In genomic region chrII:7945168-7945567, ce11 we compare ENCODE assay signal across 3 worm cellular contexts.
TF ChIP-seq lines count a peak whose summit lies in the region.

Gene dbt-1 (minus strand): TSS chrII:7945206.

TF ChIP-seq in whole organism, L1 larva, 84 proteins besides CTCF, POLR2A, EP300 and RAD21 (continued from another document and continues in another):
- TF ChIP-seq ceh-63 (GFP tag; optimal IDR thresholded peaks at IDR 0.05; lab: Kevin White, UChicago) (no peak), nhr-28 (tag; optimal IDR thresholded peaks at IDR 0.05; lab: Kevin White, UChicago) (no peak), dpl-1 (GFP tag; optimal IDR thresholded peaks at IDR 0.05; lab: Kevin White, UChicago) (peak; percentile 97 to 99 (median 98)), pag-3 (tag; optimal IDR thresholded peaks at IDR 0.05; lab: Kevin White, UChicago; ENCODE audit: borderline replicate concordance, insufficient read depth) (no peak), mdl-1 (tag; optimal IDR thresholded peaks at IDR 0.05; lab: Kevin White, UChicago) (peak in 1 of 2 experiments; percentile 79), unc-98 (GFP tag; IDR thresholded peaks at IDR 0.05; lab: Robert Waterston, UW) (0 out of 2 replicates have a peak, but pooled peaks have one; percentile 25), ceh-82 (tag; optimal IDR thresholded peaks at IDR 0.05; lab: Kevin White, UChicago) (peak; percentile 57 to 84 (median 81)), ceh-90 (tag; optimal IDR thresholded peaks at IDR 0.05; lab: Kevin White, UChicago) (peak; percentile 44), nhr-12 (tag; optimal IDR thresholded peaks at IDR 0.05; lab: Kevin White, UChicago) (no peak), hpl-2 (GFP tag; optimal IDR thresholded peaks at IDR 0.05; lab: Kevin White, UChicago) (no peak), egl-27 (tag; optimal IDR thresholded peaks at IDR 0.05; lab: Kevin White, UChicago) (no peak), nhr-20 (tag; optimal IDR thresholded peaks at IDR 0.05; lab: Kevin White, UChicago) (peak; percentile 89), ces-1 (GFP tag; optimal IDR thresholded peaks at IDR 0.05; lab: Kevin White, UChicago) (no peak), mef-2 (tag; optimal IDR thresholded peaks at IDR 0.05; lab: Kevin White, UChicago) (peak; percentile 1), rnt-1 (tag; optimal IDR thresholded peaks at IDR 0.05; lab: Kevin White, UChicago) (peak; percentile 91), F16B12.6 (tag; optimal IDR thresholded peaks at IDR 0.05; lab: Kevin White, UChicago) (peak; percentile 67), lin-39 (tag; optimal IDR thresholded peaks at IDR 0.05; lab: Kevin White, UChicago) (peak; percentile 86), nhr-237 (tag; optimal IDR thresholded peaks at IDR 0.05; lab: Kevin White, UChicago) (peak; percentile 36), aly-2 (tag; optimal IDR thresholded peaks at IDR 0.05; lab: Kevin White, UChicago) (peak; percentile 87), alr-1 (tag; optimal IDR thresholded peaks at IDR 0.05; lab: Kevin White, UChicago; ENCODE audit: borderline replicate concordance) (no peak), ztf-11 (tag; optimal IDR thresholded peaks at IDR 0.05; lab: Kevin White, UChicago) (peak in 1 of 2 experiments; percentile 56), fkh-4 (tag; optimal IDR thresholded peaks at IDR 0.05; lab: Kevin White, UChicago; ENCODE audit: borderline replicate concordance) (peak; percentile 64), tbx-2 (tag; optimal IDR thresholded peaks at IDR 0.05; lab: Kevin White, UChicago) (peak; percentile 92), grh-1 (GFP tag; IDR thresholded peaks at IDR 0.05; lab: Robert Waterston, UW) (peak; percentile 92), egl-13 (tag; optimal IDR thresholded peaks at IDR 0.05; lab: Kevin White, UChicago) (peak; percentile 84), lin-35 (GFP tag; optimal IDR thresholded peaks at IDR 0.05; lab: Kevin White, UChicago) (peak; percentile 97 to 99), unc-86 (tag; optimal IDR thresholded peaks at IDR 0.05; lab: Kevin White, UChicago) (peak; percentile 83), efl-3 (GFP tag; optimal IDR thresholded peaks at IDR 0.05; lab: Kevin White, UChicago) (peak; percentile 60), nhr-90 (tag; optimal IDR thresholded peaks at IDR 0.05; lab: Kevin White, UChicago; ENCODE audit: poor library complexity) (peak; percentile 88), lir-3 (tag; optimal IDR thresholded peaks at IDR 0.05; lab: Kevin White, UChicago; ENCODE audit: poor library complexity) (peak; percentile 63), unc-130 (tag; optimal IDR thresholded peaks at IDR 0.05; lab: Kevin White, UChicago) (peak; percentile 80), nhr-84 (tag; optimal IDR thresholded peaks at IDR 0.05; lab: Kevin White, UChicago) (no peak), nhr-76 (tag; optimal IDR thresholded peaks at IDR 0.05; lab: Kevin White, UChicago) (no peak), nhr-47 (tag; optimal IDR thresholded peaks at IDR 0.05; lab: Kevin White, UChicago) (peak; percentile 95), C16A3.4 (tag; optimal IDR thresholded peaks at IDR 0.05; lab: Kevin White, UChicago) (peak; percentile 75), xbp-1 (tag; optimal IDR thresholded peaks at IDR 0.05; lab: Kevin White, UChicago) (peak; percentile 89), elt-2 (tag; optimal IDR thresholded peaks at IDR 0.05; lab: Kevin White, UChicago) (peak; percentile 49), ets-5 (GFP tag; IDR thresholded peaks at IDR 0.05; lab: Robert Waterston, UW) (no peak), zip-4 (GFP tag; optimal IDR thresholded peaks at IDR 0.05; lab: Kevin White, UChicago) (peak; percentile 73), sptf-1 (tag; optimal IDR thresholded peaks at IDR 0.05; lab: Kevin White, UChicago) (no peak), C34B4.2 (tag; optimal IDR thresholded peaks at IDR 0.05; lab: Kevin White, UChicago) (no peak), unc-62 (GFP tag; optimal IDR thresholded peaks at IDR 0.05; lab: Kevin White, UChicago) (no peak), jun-1 (tag; optimal IDR thresholded peaks at IDR 0.05; lab: Kevin White, UChicago) (peak; percentile 83)

TF ChIP-seq in whole organism, L3 larva, 47 proteins besides CTCF, POLR2A, EP300 and RAD21 (continued from another document):
- no peak for TF ChIP-seq fkh-10 (GFP tag; optimal IDR thresholded peaks at IDR 0.05; lab: Kevin White, UChicago)
- TF ChIP-seq daf-12 (tag; optimal IDR thresholded peaks at IDR 0.05; lab: Kevin White, UChicago): no peak
- peak; percentile 86 for TF ChIP-seq nfya-1 (tag; optimal IDR thresholded peaks at IDR 0.05; lab: Kevin White, UChicago; ENCODE audit: insufficient read depth)
- peak; percentile 75 for TF ChIP-seq R02D3.7 (tag; optimal IDR thresholded peaks at IDR 0.05; lab: Kevin White, UChicago)
- TF ChIP-seq nhr-77 (tag; optimal IDR thresholded peaks at IDR 0.05; lab: Kevin White, UChicago): peak; percentile 67
- TF ChIP-seq nhr-67 (tag; optimal IDR thresholded peaks at IDR 0.05; lab: Kevin White, UChicago): no peak
- TF ChIP-seq lsy-12 (tag; optimal IDR thresholded peaks at IDR 0.05; lab: Kevin White, UChicago): peak; percentile 68
- no peak for TF ChIP-seq ceh-9 (tag; optimal IDR thresholded peaks at IDR 0.05; lab: Kevin White, UChicago)
- no peak for TF ChIP-seq sea-2 (GFP tag; optimal IDR thresholded peaks at IDR 0.05; lab: Kevin White, UChicago)
- no peak for TF ChIP-seq elt-3 (tag; optimal IDR thresholded peaks at IDR 0.05; lab: Kevin White, UChicago)
- TF ChIP-seq ZK546.5 (tag; optimal IDR thresholded peaks at IDR 0.05; lab: Kevin White, UChicago): no peak
- TF ChIP-seq elt-1 (tag; optimal IDR thresholded peaks at IDR 0.05; lab: Kevin White, UChicago): no peak
- peak; percentile 62 for TF ChIP-seq tbx-2 (tag; optimal IDR thresholded peaks at IDR 0.05; lab: Kevin White, UChicago)
- peak; percentile 42 for TF ChIP-seq elt-2 (tag; optimal IDR thresholded peaks at IDR 0.05; lab: Kevin White, UChicago)
- peak; percentile 49 for TF ChIP-seq ztf-4 (tag; optimal IDR thresholded peaks at IDR 0.05; lab: Kevin White, UChicago)
- TF ChIP-seq hmg-11 (tag; optimal IDR thresholded peaks at IDR 0.05; lab: Kevin White, UChicago): peak; percentile 79
- TF ChIP-seq unc-39 (tag; optimal IDR thresholded peaks at IDR 0.05; lab: Kevin White, UChicago): no peak
- TF ChIP-seq pqm-1 (tag; optimal IDR thresholded peaks at IDR 0.05; lab: Kevin White, UChicago): peak; percentile 36
- TF ChIP-seq zag-1 (tag; optimal IDR thresholded peaks at IDR 0.05; lab: Kevin White, UChicago): no peak
- peak; percentile 22 for TF ChIP-seq nhr-11 (tag; optimal IDR thresholded peaks at IDR 0.05; lab: Kevin White, UChicago)
- peak; percentile 79 for TF ChIP-seq nhr-23 (tag; optimal IDR thresholded peaks at IDR 0.05; lab: Kevin White, UChicago)
- no peak for TF ChIP-seq nhr-237 (tag; optimal IDR thresholded peaks at IDR 0.05; lab: Kevin White, UChicago)
- TF ChIP-seq snpc-4 (tag; optimal IDR thresholded peaks at IDR 0.05; lab: Kevin White, UChicago): peak; percentile 39
- no peak for TF ChIP-seq nhr-28 (tag; optimal IDR thresholded peaks at IDR 0.05; lab: Kevin White, UChicago)
- TF ChIP-seq eor-1 (tag; optimal IDR thresholded peaks at IDR 0.05; lab: Kevin White, UChicago): no peak
- TF ChIP-seq ama-1 (optimal IDR thresholded peaks at IDR 0.05; lab: Kevin White, UChicago): peak; percentile 65
- TF ChIP-seq fkh-2 (tag; optimal IDR thresholded peaks at IDR 0.05; lab: Kevin White, UChicago): no peak
- peak; percentile 44 for TF ChIP-seq mdl-1 (tag; optimal IDR thresholded peaks at IDR 0.05; lab: Kevin White, UChicago)

TF ChIP-seq in whole organism, young adult, 124 proteins besides CTCF, POLR2A, EP300 and RAD21 (continued from another document):
- TF ChIP-seq F57A8.1 (GFP tag; optimal IDR thresholded peaks at IDR 0.05; lab: Kevin White, UChicago) (no peak), bed-2 (GFP tag; IDR thresholded peaks at IDR 0.05; lab: Robert Waterston, UW) (no peak), attf-3 (GFP tag; conservative IDR thresholded peaks at IDR 0.05; lab: Robert Waterston, UW) (0 out of 2 replicates have a peak, but pooled peaks have one; percentile 24), snpc-1.3 (tag; optimal IDR thresholded peaks at IDR 0.05; lab: Kevin White, UChicago; ENCODE audit: insufficient read depth) (no peak), ztf-18 (tag; optimal IDR thresholded peaks at IDR 0.05; lab: Kevin White, UChicago) (peak; percentile 95), Y79H2A.3 (GFP tag; conservative IDR thresholded peaks at IDR 0.05; lab: Robert Waterston, UW) (no peak), attf-6 (GFP tag; IDR thresholded peaks at IDR 0.05; lab: Robert Waterston, UW) (no peak), akir-1 (GFP tag; optimal IDR thresholded peaks at IDR 0.05; lab: Kevin White, UChicago) (no peak), unc-130 (GFP tag; optimal IDR thresholded peaks at IDR 0.05; lab: Kevin White, UChicago) (no peak), hlh-26 (GFP tag; conservative IDR thresholded peaks at IDR 0.05; lab: Robert Waterston, UW) (no peak), die-1 (tag; optimal IDR thresholded peaks at IDR 0.05; lab: Kevin White, UChicago) (no peak), hlh-12 (tag; optimal IDR thresholded peaks at IDR 0.05; lab: Kevin White, UChicago) (no peak), egl-44 (GFP tag; IDR thresholded peaks at IDR 0.05; lab: Robert Waterston, UW) (no peak), madf-3 (GFP tag; IDR thresholded peaks at IDR 0.05; lab: Robert Waterston, UW) (no peak), repo-1 (tag; optimal IDR thresholded peaks at IDR 0.05; lab: Kevin White, UChicago) (no peak), egrh-3 (GFP tag; IDR thresholded peaks at IDR 0.05; lab: Robert Waterston, UW) (no peak), C17E4.6 (GFP tag; IDR thresholded peaks at IDR 0.05; lab: Robert Waterston, UW) (no peak), pha-4 (tag; optimal IDR thresholded peaks at IDR 0.05; lab: Kevin White, UChicago) (no peak), let-607 (tag; optimal IDR thresholded peaks at IDR 0.05; lab: Kevin White, UChicago) (peak in 1 of 2 experiments; percentile 10), nfyb-1 (GFP tag; IDR thresholded peaks at IDR 0.05; lab: Robert Waterston, UW) (no peak), tlf-1 (GFP tag; optimal IDR thresholded peaks at IDR 0.05; lab: Kevin White, UChicago) (peak; percentile 45), ceh-100 (GFP tag; IDR thresholded peaks at IDR 0.05; lab: Robert Waterston, UW) (peak; percentile 31; the same call in 1 of the 2 replicates), lsy-27 (tag; optimal IDR thresholded peaks at IDR 0.05; lab: Kevin White, UChicago; ENCODE audit: borderline replicate concordance, insufficient read depth) (no peak), ZK185.1 (tag; optimal IDR thresholded peaks at IDR 0.05; lab: Kevin White, UChicago; ENCODE audit: poor library complexity, severe bottlenecking) (peak; percentile 58), F55B11.4 (tag; optimal IDR thresholded peaks at IDR 0.05; lab: Kevin White, UChicago; ENCODE audit: borderline replicate concordance, insufficient read depth) (no peak), ztf-26 (tag; optimal IDR thresholded peaks at IDR 0.05; lab: Kevin White, UChicago) (no peak), aptf-3 (GFP tag; IDR thresholded peaks at IDR 0.05; lab: Robert Waterston, UW) (no peak), T07F8.4 (tag; optimal IDR thresholded peaks at IDR 0.05; lab: Kevin White, UChicago) (no peak), hmg-1.2 (GFP tag; IDR thresholded peaks at IDR 0.05; lab: Robert Waterston, UW) (0 out of 2 replicates have a peak, but pooled peaks have one; percentile 29), chd-7 (tag; optimal IDR thresholded peaks at IDR 0.05; lab: Kevin White, UChicago) (no peak), hmg-20 (GFP tag; IDR thresholded peaks at IDR 0.05; lab: Robert Waterston, UW) (no peak)
TF ChIP-seq in whole organism, young adult: peak in this region for 19.
